Worm (Caenorhabditis elegans) whole organism, midembryonic: ENCODE results near the gene ilys-1.

ENCODE experiments used
- T22C8.4 ChIP-seq: fragments of 200-800 bp; sonication (Bioruptor generic); IDR thresholded peaks from 2 replicates; pipeline ENCODE4 v1.3.6; 2022; ENCODE audit warnings: missing genetic modification characterization, missing compliant biosample characterization
- cog-1 ChIP-seq: sonication (generic microtip); optimal IDR thresholded peaks from 2 replicates; lab custom pipeline; 2016; ENCODE audit warnings: missing genetic modification characterization, missing compliant biosample characterization
- klf-2 ChIP-seq: fragments of 200-800 bp; sonication (Bioruptor generic); conservative IDR thresholded peaks from 2 replicates; pipeline ENCODE4 v1.3.6; 2022; ENCODE audit warnings: missing genetic modification reagents, missing genetic modification characterization, missing compliant biosample characterization
- ref-1 ChIP-seq: fragments of 200-800 bp; sonication (Bioruptor generic); conservative IDR thresholded peaks from 2 replicates; pipeline ENCODE4 v1.3.6; 2022; ENCODE audit warnings: missing genetic modification reagents, missing genetic modification characterization, missing compliant biosample characterization
- tab-1 ChIP-seq: fragments of 200-800 bp; sonication (Bioruptor generic); IDR thresholded peaks from 2 replicates; pipeline ENCODE4 v1.3.6; 2022; ENCODE audit warnings: missing genetic modification characterization, missing compliant biosample characterization
- ztf-29 ChIP-seq: fragments of 200-800 bp; sonication (Bioruptor generic); IDR thresholded peaks from 2 replicates; pipeline ENCODE4 v1.3.6; 2022; ENCODE audit warnings: missing genetic modification reagents, missing genetic modification characterization, missing compliant biosample characterization

- TF ChIP-seq cog-1 (tag; lab: Kevin White, UChicago) (no peak), ref-1 (no peak), klf-2 (GFP tag; lab: Robert Waterston, UW) (no peak), tab-1 (no peak), T22C8.4 (GFP tag; lab: Robert Waterston, UW) (no peak), ztf-29 (GFP tag; lab: Robert Waterston, UW) (no peak)
Observed at ce11 chrIV:2434366-2434765, 35.8 kb upstream of the ilys-1 start.
